Worm (Caenorhabditis elegans): ENCODE data around the gene Y59H11AR.3.

- TF ChIP-seq tbp1 (GFP tag; optimal IDR thresholded peaks at IDR 0.05) = no peak
- no peak for TF ChIP-seq hlh-26 (GFP tag; conservative IDR thresholded peaks at IDR 0.05)
- TF ChIP-seq bed-1 (GFP tag; IDR thresholded peaks at IDR 0.05) = no peak
- TF ChIP-seq ztf-28 (GFP tag; IDR thresholded peaks at IDR 0.05) = no peak
- TF ChIP-seq ama-1 (optimal IDR thresholded peaks at IDR 0.05) = no peak
- no peak for TF ChIP-seq ama-1 (GFP tag; optimal IDR thresholded peaks at IDR 0.05)
- TF ChIP-seq B0261.1 (tag; optimal IDR thresholded peaks at IDR 0.05) = no peak
- no peak for TF ChIP-seq snpc-4 (GFP tag; optimal IDR thresholded peaks at IDR 0.05)
- TF ChIP-seq snpc-4 (tag; optimal IDR thresholded peaks at IDR 0.05) = no peak
- TF ChIP-seq attf-6 (GFP tag; IDR thresholded peaks at IDR 0.05) = no peak
- TF ChIP-seq efl-1 (GFP tag; optimal IDR thresholded peaks at IDR 0.05) = no peak
- no peak for TF ChIP-seq nfya-1 (tag; optimal IDR thresholded peaks at IDR 0.05; ENCODE audit: borderline replicate concordance, insufficient read depth)
- TF ChIP-seq ccch-3 (GFP tag; optimal IDR thresholded peaks at IDR 0.05) = no peak
- TF ChIP-seq chd-7 (tag; optimal IDR thresholded peaks at IDR 0.05) = no peak
Measured at ce11 chrIV:8597504-8597903, 2.3 kb upstream of the Y59H11AR.3 start.
